Worm (Caenorhabditis elegans): ENCODE measurements around the gene R02E4.2.

DNA sequence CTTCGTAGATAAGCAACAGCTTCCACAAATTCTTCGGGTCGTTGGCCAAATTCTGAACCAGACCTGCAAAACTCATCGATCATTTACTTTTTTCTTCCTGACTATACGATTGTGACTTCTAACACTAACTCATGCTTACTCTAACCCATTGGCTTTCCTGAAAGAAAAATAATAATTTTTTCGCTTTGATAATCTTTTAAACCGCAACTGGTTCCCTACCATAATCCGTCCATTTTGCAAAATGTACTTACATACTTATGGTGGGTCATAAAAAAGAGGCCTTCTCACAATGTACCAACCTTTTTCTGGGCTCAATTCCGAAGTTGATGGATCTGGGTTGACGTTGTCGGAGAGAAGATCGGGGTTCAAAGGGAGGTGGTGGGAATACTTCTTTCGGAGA lies 12.3 kb upstream of the R02E4.2 start:
- TF ChIP-seq fkh-10 (GFP tag; optimal IDR thresholded peaks at IDR 0.05) = no peak
- no peak for TF ChIP-seq pha-4 (tag; optimal IDR thresholded peaks at IDR 0.05)
- TF ChIP-seq eor-1 (tag; optimal IDR thresholded peaks at IDR 0.05) = no peak
- TF ChIP-seq ztf-4 (tag; optimal IDR thresholded peaks at IDR 0.05) = no peak
- no peak for TF ChIP-seq ZK546.5 (tag; optimal IDR thresholded peaks at IDR 0.05)
- no peak for TF ChIP-seq nhr-28 (tag; optimal IDR thresholded peaks at IDR 0.05)
- TF ChIP-seq R02D3.7 (tag; optimal IDR thresholded peaks at IDR 0.05) = no peak
- no peak for TF ChIP-seq nhr-12 (tag; optimal IDR thresholded peaks at IDR 0.05)
- TF ChIP-seq mdl-1 (tag; optimal IDR thresholded peaks at IDR 0.05) = no peak
- TF ChIP-seq unc-62 (GFP tag; optimal IDR thresholded peaks at IDR 0.05) = no peak
- TF ChIP-seq egl-5 (tag; optimal IDR thresholded peaks at IDR 0.05) = no peak

Measured in whole organism, L3 larva.